Worm (Caenorhabditis elegans): Measurements from ENCODE around the gene rha-2.
A peak's percentile ranks its signal among the peaks of the same experiment; 100 is the strongest.

The rha-2 gene

DNA sequence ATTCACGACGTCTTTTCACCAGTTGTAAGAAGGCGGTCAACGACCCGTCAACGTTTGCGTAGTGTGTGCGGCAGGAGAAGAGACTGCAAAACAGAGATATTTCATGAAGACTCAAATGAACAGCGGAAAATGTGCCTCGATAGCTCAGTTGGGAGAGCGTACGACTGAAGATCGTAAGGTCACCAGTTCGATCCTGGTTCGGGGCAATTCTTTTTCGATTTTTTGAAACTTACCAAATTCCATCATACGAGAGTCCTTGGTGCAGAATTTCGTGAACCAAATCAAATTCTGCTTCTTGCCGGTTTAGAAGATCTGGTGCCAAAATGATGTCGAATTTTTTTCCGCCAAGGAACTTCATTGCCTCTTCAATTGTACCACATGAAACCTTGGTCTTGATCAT is 38.6 kb upstream of the rha-2 start:
- TF ChIP-seq klf-2 (GFP tag; conservative IDR thresholded peaks at IDR 0.05), result peak; percentile 69; the same call in 1 of the 2 replicates
- TF ChIP-seq flt-1 (GFP tag; IDR thresholded peaks at IDR 0.05), result peak; percentile 85
- peak; percentile 79; the same call in 1 of the 2 replicates for TF ChIP-seq tab-1 (GFP tag; IDR thresholded peaks at IDR 0.05)
- peak; percentile 45; the same call in 1 of the 2 replicates for TF ChIP-seq ref-1 (GFP tag; conservative IDR thresholded peaks at IDR 0.05)
- TF ChIP-seq ztf-29 (GFP tag; IDR thresholded peaks at IDR 0.05), result peak; percentile 62; the same call in 1 of the 2 replicates
- TF ChIP-seq med-1 (GFP tag; optimal IDR thresholded peaks at IDR 0.05; ENCODE audit: insufficient read depth), result peak; percentile 24
- TF ChIP-seq T22C8.4 (GFP tag; IDR thresholded peaks at IDR 0.05), result peak; percentile 39; the same call in 1 of the 2 replicates
- peak; percentile 75 for TF ChIP-seq ztf-23 (GFP tag; IDR thresholded peaks at IDR 0.05)
- no peak for TF ChIP-seq cog-1 (tag; optimal IDR thresholded peaks at IDR 0.05)

ce11 chrIII:8652112-8652694 is 37.8 kb upstream of the rha-2 start:
- TF ChIP-seq cog-1 (tag; optimal IDR thresholded peaks at IDR 0.05), result no peak

ce11 chrIII:8650235-8650817 is 36.0 kb upstream of the rha-2 start, which contains the start of gene flp-23:
TSS of gene flp-23 (plus strand) at chrIII:8650767.
- TF ChIP-seq klf-2 (GFP tag; conservative IDR thresholded peaks at IDR 0.05), result peak; percentile 77
- peak; percentile 80 for TF ChIP-seq cog-1 (tag; optimal IDR thresholded peaks at IDR 0.05)
- TF ChIP-seq ztf-23 (GFP tag; IDR thresholded peaks at IDR 0.05), result peak; percentile 87
- TF ChIP-seq ref-1 (GFP tag; conservative IDR thresholded peaks at IDR 0.05), result peak; percentile 80
- TF ChIP-seq ztf-29 (GFP tag; IDR thresholded peaks at IDR 0.05), result peak; percentile 74
- peak; percentile 93 for TF ChIP-seq tab-1 (GFP tag; IDR thresholded peaks at IDR 0.05)
- peak; percentile 51 for TF ChIP-seq med-1 (GFP tag; optimal IDR thresholded peaks at IDR 0.05; ENCODE audit: insufficient read depth)
- TF ChIP-seq flt-1 (GFP tag; IDR thresholded peaks at IDR 0.05), result peak; percentile 91
- TF ChIP-seq T22C8.4 (GFP tag; IDR thresholded peaks at IDR 0.05), result peak; percentile 74

DNA sequence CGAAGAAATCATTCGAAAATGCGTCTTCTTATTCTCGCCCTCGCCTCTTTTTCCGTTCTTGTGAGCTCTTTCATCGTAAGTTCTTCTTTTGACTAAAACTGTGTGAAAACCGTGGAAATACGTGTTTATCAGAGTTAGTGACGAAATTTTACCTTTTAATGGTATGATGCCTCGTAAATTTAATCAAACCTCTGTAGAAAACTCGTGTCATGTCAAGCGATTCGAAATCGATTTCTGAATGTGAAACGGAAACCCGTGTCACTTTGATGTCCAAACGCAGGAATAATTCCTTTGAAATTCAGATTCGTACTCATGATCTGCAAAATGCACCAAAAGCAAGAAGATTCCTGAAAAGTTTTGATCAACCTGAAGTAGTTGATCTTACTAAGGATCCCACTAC is 34.2 kb upstream of the rha-2 start, which contains the start of gene F22B7.3:
Gene F22B7.3 (plus strand): TSS at position 301 of the 400 bp plus-strand sequence.
- TF ChIP-seq ref-1 (GFP tag; conservative IDR thresholded peaks at IDR 0.05) (no peak), ztf-23 (GFP tag; IDR thresholded peaks at IDR 0.05) (no peak), flt-1 (GFP tag; IDR thresholded peaks at IDR 0.05) (no peak), cog-1 (tag; optimal IDR thresholded peaks at IDR 0.05) (no peak), tab-1 (GFP tag; IDR thresholded peaks at IDR 0.05) (no peak), ztf-29 (GFP tag; IDR thresholded peaks at IDR 0.05) (no peak), T22C8.4 (GFP tag; IDR thresholded peaks at IDR 0.05) (no peak), klf-2 (GFP tag; conservative IDR thresholded peaks at IDR 0.05) (no peak), med-1 (GFP tag; optimal IDR thresholded peaks at IDR 0.05; ENCODE audit: insufficient read depth) (no peak)

ce11 chrIII:8646021-8646420 is 31.7 kb upstream of the rha-2 start:
- no peak for TF ChIP-seq ztf-29 (GFP tag; IDR thresholded peaks at IDR 0.05)
- no peak for TF ChIP-seq cog-1 (tag; optimal IDR thresholded peaks at IDR 0.05)
- TF ChIP-seq tab-1 (GFP tag; IDR thresholded peaks at IDR 0.05), result no peak
- no peak for TF ChIP-seq ztf-23 (GFP tag; IDR thresholded peaks at IDR 0.05)
- no peak for TF ChIP-seq flt-1 (GFP tag; IDR thresholded peaks at IDR 0.05)
- no peak for TF ChIP-seq med-1 (GFP tag; optimal IDR thresholded peaks at IDR 0.05; ENCODE audit: insufficient read depth)
- TF ChIP-seq T22C8.4 (GFP tag; IDR thresholded peaks at IDR 0.05), result no peak
- TF ChIP-seq klf-2 (GFP tag; conservative IDR thresholded peaks at IDR 0.05), result no peak
- no peak for TF ChIP-seq ref-1 (GFP tag; conservative IDR thresholded peaks at IDR 0.05)

DNA sequence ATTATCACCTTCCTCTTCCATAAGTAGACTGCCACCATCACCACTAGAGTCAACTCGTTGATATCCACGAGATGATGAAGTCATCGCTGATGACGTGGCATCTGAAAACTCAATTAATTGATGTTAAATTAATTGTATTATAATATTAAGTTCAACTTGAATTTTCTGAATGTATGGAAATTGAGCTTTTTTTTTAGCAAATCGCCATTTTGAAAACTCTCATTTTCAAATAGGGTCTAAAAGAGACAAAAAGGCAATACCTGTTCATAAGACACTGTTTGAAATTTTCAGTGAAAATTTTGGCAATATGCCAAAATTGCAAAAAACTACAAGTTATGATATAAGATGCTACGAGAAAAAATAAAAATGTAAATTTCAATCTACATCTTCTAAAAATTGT is 29.3 kb upstream of the rha-2 start, which contains the start of gene twk-7:
Gene twk-7 (minus strand): TSS at position 101 of the 400 bp plus-strand sequence.
- no peak for TF ChIP-seq cog-1 (tag; optimal IDR thresholded peaks at IDR 0.05)
- no peak for TF ChIP-seq T22C8.4 (GFP tag; IDR thresholded peaks at IDR 0.05)
- no peak for TF ChIP-seq ztf-29 (GFP tag; IDR thresholded peaks at IDR 0.05)
- no peak for TF ChIP-seq klf-2 (GFP tag; conservative IDR thresholded peaks at IDR 0.05)
- TF ChIP-seq tab-1 (GFP tag; IDR thresholded peaks at IDR 0.05), result no peak
- no peak for TF ChIP-seq flt-1 (GFP tag; IDR thresholded peaks at IDR 0.05)
- TF ChIP-seq med-1 (GFP tag; optimal IDR thresholded peaks at IDR 0.05; ENCODE audit: insufficient read depth), result no peak

DNA sequence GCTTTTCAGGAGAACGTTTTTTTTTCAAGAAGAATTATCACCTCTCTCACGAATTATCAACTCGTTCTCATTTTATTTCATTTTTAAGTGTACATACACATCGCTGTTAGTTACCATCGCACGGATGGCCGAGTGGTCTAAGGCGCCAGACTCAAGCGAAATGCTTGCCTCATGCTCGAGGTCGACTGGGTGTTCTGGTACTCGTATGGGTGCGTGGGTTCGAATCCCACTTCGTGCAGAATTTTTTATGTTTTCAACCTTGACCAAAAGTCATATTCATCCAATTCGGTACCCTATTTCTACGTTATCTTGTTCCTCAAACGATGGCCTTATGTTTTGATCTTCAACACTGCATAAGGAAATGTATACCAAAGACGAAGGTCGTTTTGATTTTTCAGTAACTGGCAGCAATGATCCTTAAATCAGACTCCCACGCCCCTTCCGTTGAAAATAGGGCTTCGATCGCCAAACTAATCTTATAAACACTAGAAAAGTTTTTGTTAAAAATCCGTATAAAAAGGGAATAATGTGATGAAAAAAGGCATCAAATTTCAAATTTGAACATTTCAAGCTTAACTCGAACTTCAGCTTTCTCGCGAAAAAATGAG is 24.9 kb upstream of the rha-2 start, which contains the start of gene fip-1:
Gene fip-1 (plus strand): TSS at position 558 of the 608 bp plus-strand sequence.
- TF ChIP-seq med-1 (GFP tag; optimal IDR thresholded peaks at IDR 0.05; ENCODE audit: insufficient read depth), result no peak
- no peak for TF ChIP-seq ztf-29 (GFP tag; IDR thresholded peaks at IDR 0.05)
- TF ChIP-seq ref-1 (GFP tag; conservative IDR thresholded peaks at IDR 0.05), result no peak
- no peak for TF ChIP-seq tab-1 (GFP tag; IDR thresholded peaks at IDR 0.05)
- no peak for TF ChIP-seq T22C8.4 (GFP tag; IDR thresholded peaks at IDR 0.05)
- TF ChIP-seq cog-1 (tag; optimal IDR thresholded peaks at IDR 0.05), result no peak
- no peak for TF ChIP-seq flt-1 (GFP tag; IDR thresholded peaks at IDR 0.05)
- no peak for TF ChIP-seq ztf-23 (GFP tag; IDR thresholded peaks at IDR 0.05)
- TF ChIP-seq klf-2 (GFP tag; conservative IDR thresholded peaks at IDR 0.05), result no peak

ce11 chrIII:8636803-8637202 is 22.4 kb upstream of the rha-2 start:
- TF ChIP-seq ztf-23 (GFP tag; IDR thresholded peaks at IDR 0.05) (no peak), ztf-29 (GFP tag; IDR thresholded peaks at IDR 0.05) (no peak), klf-2 (GFP tag; conservative IDR thresholded peaks at IDR 0.05) (no peak), tab-1 (GFP tag; IDR thresholded peaks at IDR 0.05) (no peak), T22C8.4 (GFP tag; IDR thresholded peaks at IDR 0.05) (no peak), med-1 (GFP tag; optimal IDR thresholded peaks at IDR 0.05; ENCODE audit: insufficient read depth) (no peak), flt-1 (GFP tag; IDR thresholded peaks at IDR 0.05) (no peak), ref-1 (GFP tag; conservative IDR thresholded peaks at IDR 0.05) (no peak), cog-1 (tag; optimal IDR thresholded peaks at IDR 0.05) (no peak)

DNA sequence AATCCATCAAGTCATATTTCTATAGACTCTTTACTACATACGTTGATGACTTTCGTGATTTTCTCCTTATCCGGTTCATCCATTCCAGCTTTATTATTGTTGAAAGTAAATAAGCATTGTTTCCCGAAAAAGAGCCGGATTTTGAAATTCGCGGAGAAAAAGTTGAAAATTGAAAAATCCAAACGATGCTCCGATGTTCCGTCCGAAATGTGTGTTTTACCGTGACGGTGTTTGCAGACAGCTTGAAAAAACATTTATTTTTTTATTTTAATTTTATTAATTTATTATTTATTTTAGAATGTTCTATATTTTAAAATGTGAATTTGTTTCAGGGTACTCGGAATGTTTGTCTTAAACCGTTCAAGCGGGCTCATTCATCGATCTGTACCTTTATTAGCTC is 16.5 kb upstream of the rha-2 start, which contains the start of gene dnj-10:
Gene dnj-10 (plus strand): TSS at position 333 of the 400 bp plus-strand sequence.
- TF ChIP-seq flt-1 (GFP tag; IDR thresholded peaks at IDR 0.05) (0 out of 2 replicates have a peak, but pooled peaks have one; percentile 48), ref-1 (GFP tag; conservative IDR thresholded peaks at IDR 0.05) (no peak)

Data from whole organism, midembryonic.